Worm (Caenorhabditis elegans) whole organism, L2 larva: ENCODE data around the gene F46C3.7.

Experiments used
- ZK546.5 ChIP-seq: sonication (generic microtip); optimal IDR thresholded peaks from 2 replicates; lab custom pipeline; 2017; ENCODE audit warnings: missing biosample characterization, missing genetic modification characterization
- alr-1 ChIP-seq: fragments of 150-350 bp; optimal IDR thresholded peaks from 2 replicates; lab custom pipeline; 2014; ENCODE audit warnings: missing biosample characterization, missing genetic modification characterization
- lin-13 ChIP-seq: fragments of 150-350 bp; optimal IDR thresholded peaks from 2 replicates; lab custom pipeline; 2014; ENCODE audit warnings: missing biosample characterization, missing genetic modification reagents, missing genetic modification characterization
- nhr-11 ChIP-seq: fragments of 150-350 bp; optimal IDR thresholded peaks from 2 replicates; lab custom pipeline; 2014; ENCODE audit warnings: missing biosample characterization, missing genetic modification characterization
- nhr-6 ChIP-seq: fragments of 150-350 bp; optimal IDR thresholded peaks from 2 replicates; lab custom pipeline; 2014; ENCODE audit warnings: missing biosample characterization, missing genetic modification characterization
- unc-39 ChIP-seq: fragments of 150-350 bp; optimal IDR thresholded peaks from 2 replicates; lab custom pipeline; 2014; ENCODE audit warnings: missing biosample characterization, missing genetic modification characterization
- unc-62 ChIP-seq: fragments of 150-350 bp; optimal IDR thresholded peaks from 2 replicates; lab custom pipeline; 2014; ENCODE audit warnings: missing biosample characterization, missing genetic modification reagents, missing genetic modification characterization
- ztf-11 ChIP-seq: sonication (generic microtip); optimal IDR thresholded peaks from 2 replicates; lab custom pipeline; 2017; ENCODE audit warnings: missing biosample characterization, missing genetic modification characterization

DNA sequence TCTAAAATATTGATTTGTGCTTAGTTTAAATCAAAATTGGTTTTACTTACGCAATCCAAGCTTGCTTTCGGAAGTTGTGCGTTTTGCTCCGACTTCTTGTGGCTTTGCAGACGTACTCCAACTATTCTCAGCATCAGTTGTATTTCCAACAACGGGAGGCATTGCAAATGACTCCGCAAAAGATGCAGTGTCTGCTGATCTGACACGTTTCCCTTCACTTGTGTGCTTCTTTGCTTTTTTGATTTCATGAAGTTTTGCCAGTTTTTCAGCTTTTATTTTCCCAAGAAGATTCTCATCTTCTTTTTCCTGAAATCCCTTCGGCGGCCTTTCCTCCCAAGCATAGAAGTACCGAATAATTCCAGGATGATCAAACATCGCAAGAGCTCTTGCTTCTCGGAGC lies 28.2 kb upstream of the F46C3.7 start:
- TF ChIP-seq nhr-6 (no peak), alr-1 (tag; lab: Kevin White, UChicago) (no peak), ZK546.5 (tag; lab: Kevin White, UChicago) (no peak), lin-13 (no peak), unc-39 (tag; lab: Kevin White, UChicago) (no peak), nhr-11 (tag; lab: Kevin White, UChicago) (no peak), ztf-11 (no peak), unc-62 (GFP tag; lab: Kevin White, UChicago) (no peak)
